Fruit fly (Drosophila melanogaster) whole organism, embryonic: Measurements from ENCODE around the gene CG3091.

Experiments used
- Aef1 ChIP-seq: fragments of 200-800 bp; sonication (Bioruptor generic); IDR thresholded peaks from 3 replicates; pipeline ENCODE4 v1.3.6; 2022; ENCODE audit warnings: missing biosample characterization, missing genetic modification characterization
- CG1024 ChIP-seq: fragments of 200-800 bp; sonication (Bioruptor generic); IDR thresholded peaks from 2 replicates; pipeline ENCODE4 v1.3.6; 2022; ENCODE audit warnings: missing biosample characterization, missing genetic modification characterization
- CG10462 ChIP-seq: fragments of 200-800 bp; sonication (Bioruptor generic); optimal IDR thresholded peaks from 2 replicates; lab custom pipeline; 2016; ENCODE audit warnings: missing biosample characterization, missing genetic modification characterization
- CG10565 ChIP-seq: fragments of 200-800 bp; sonication (Bioruptor generic); optimal IDR thresholded peaks from 3 replicates; lab custom pipeline; 2016; ENCODE audit warnings: missing biosample characterization, mild to moderate bottlenecking, missing genetic modification characterization
- CG10959 ChIP-seq: fragments of 200-800 bp; sonication (Bioruptor generic); IDR thresholded peaks from 2 replicates; pipeline ENCODE4 v1.3.6; 2022; ENCODE audit warnings: missing biosample characterization, missing genetic modification characterization
- CG11560 ChIP-seq: fragments of 200-800 bp; sonication (Bioruptor generic); IDR thresholded peaks from 3 replicates; pipeline ENCODE4 v1.3.6; 2022; ENCODE audit warnings: missing biosample characterization, missing genetic modification characterization
- CG11695 ChIP-seq: fragments of 200-800 bp; sonication (Bioruptor generic); IDR thresholded peaks from 3 replicates; pipeline ENCODE4 v1.3.6; 2022; ENCODE audit warnings: missing biosample characterization, missing genetic modification characterization
- CG11696 ChIP-seq: fragments of 200-800 bp; sonication (Bioruptor generic); IDR thresholded peaks from 2 replicates; pipeline ENCODE4 v1.3.6; 2022; ENCODE audit warnings: missing biosample characterization, missing genetic modification characterization
- CG14667 ChIP-seq: fragments of 200-800 bp; sonication (Bioruptor generic); IDR thresholded peaks from 2 replicates; pipeline ENCODE4 v1.3.6; 2022; ENCODE audit warnings: missing biosample characterization, missing genetic modification characterization
- CG15011 ChIP-seq: fragments of 200-800 bp; sonication (Bioruptor generic); optimal IDR thresholded peaks from 3 replicates; lab custom pipeline; 2018; ENCODE audit warnings: missing biosample characterization, mild to moderate bottlenecking, missing genetic modification characterization
- CG17328 ChIP-seq: fragments of 200-800 bp; sonication (Bioruptor generic); IDR thresholded peaks from 2 replicates; pipeline ENCODE4 v1.3.6; 2022; ENCODE audit warnings: missing biosample characterization, missing genetic modification characterization
- CG17361 ChIP-seq: fragments of 200-800 bp; sonication (Bioruptor generic); IDR thresholded peaks from 3 replicates; pipeline ENCODE4 v1.3.6; 2022; ENCODE audit warnings: missing biosample characterization, missing genetic modification characterization
- CG18764 ChIP-seq: fragments of 200-800 bp; sonication (Bioruptor generic); optimal IDR thresholded peaks from 3 replicates; lab custom pipeline; 2016; ENCODE audit warnings: missing biosample characterization, missing genetic modification characterization
- CG31365 ChIP-seq: fragments of 200-800 bp; sonication (Bioruptor generic); optimal IDR thresholded peaks from 2 replicates; lab custom pipeline; 2018; ENCODE audit warnings: missing biosample characterization, mild to moderate bottlenecking, missing genetic modification characterization
- CG32772 ChIP-seq: fragments of 200-800 bp; sonication (Bioruptor generic); IDR thresholded peaks from 2 replicates; pipeline ENCODE4 v1.3.6; 2022; ENCODE audit warnings: missing biosample characterization, missing genetic modification characterization
- CG3281 ChIP-seq: fragments of 200-800 bp; sonication (Bioruptor generic); optimal IDR thresholded peaks from 3 replicates; lab custom pipeline; 2017; ENCODE audit warnings: missing biosample characterization, mild to moderate bottlenecking, missing genetic modification characterization
- CG42726 ChIP-seq: fragments of 200-800 bp; sonication (Bioruptor generic); IDR thresholded peaks from 2 replicates; pipeline ENCODE4 v1.3.6; 2022; ENCODE audit warnings: missing biosample characterization, missing genetic modification characterization; ENCODE audit not compliant: partially characterized antibody
- CG6272 ChIP-seq: fragments of 200-800 bp; sonication (Bioruptor generic); IDR thresholded peaks from 2 replicates; pipeline ENCODE4 v1.3.6; 2022; ENCODE audit warnings: missing biosample characterization, missing genetic modification characterization
- CG6791 ChIP-seq: fragments of 200-800 bp; sonication (Bioruptor generic); IDR thresholded peaks from 3 replicates; pipeline ENCODE4 v1.3.6; 2022; ENCODE audit warnings: missing biosample characterization, missing genetic modification characterization; ENCODE audit not compliant: partially characterized antibody
- CG7372 ChIP-seq: fragments of 200-800 bp; sonication (Bioruptor generic); IDR thresholded peaks from 2 replicates; pipeline ENCODE4 v1.3.6; 2022; ENCODE audit warnings: missing biosample characterization, missing genetic modification characterization
- CG7839 ChIP-seq: fragments of 200-800 bp; sonication (Bioruptor generic); optimal IDR thresholded peaks from 3 replicates; lab custom pipeline; 2018; ENCODE audit warnings: missing biosample characterization, mild to moderate bottlenecking, missing genetic modification characterization, moderate library complexity
- CG9609 ChIP-seq: fragments of 200-800 bp; sonication (Bioruptor generic); optimal IDR thresholded peaks from 3 replicates; lab custom pipeline; 2016; ENCODE audit warnings: missing biosample characterization, missing genetic modification characterization
- CTCF ChIP-seq: fragments of 200-800 bp; sonication (Bioruptor generic); optimal IDR thresholded peaks from 2 replicates; lab custom pipeline; 2017; ENCODE audit warnings: missing biosample characterization, mild to moderate bottlenecking, missing genetic modification characterization, moderate library complexity
- Chrac-16 ChIP-seq: fragments of 200-800 bp; sonication (Bioruptor generic); optimal IDR thresholded peaks from 3 replicates; lab custom pipeline; 2016; ENCODE audit warnings: missing biosample characterization, missing genetic modification characterization
- CkIIα-i1 ChIP-seq: fragments of 200-800 bp; sonication (Bioruptor generic); IDR thresholded peaks from 2 replicates; pipeline ENCODE4 v1.3.6; 2022; ENCODE audit warnings: missing biosample characterization, missing genetic modification characterization
- Dref ChIP-seq: fragments of 200-800 bp; sonication (Bioruptor generic); IDR thresholded peaks from 2 replicates; pipeline ENCODE4 v1.3.6; 2022; ENCODE audit warnings: missing biosample characterization, missing genetic modification characterization
- Fer1 ChIP-seq: fragments of 200-800 bp; sonication (Bioruptor generic); optimal IDR thresholded peaks from 2 replicates; lab custom pipeline; 2017; ENCODE audit warnings: missing biosample characterization, mild to moderate bottlenecking, missing genetic modification characterization
- Lhr ChIP-seq: fragments of 200-800 bp; sonication (Bioruptor generic); optimal IDR thresholded peaks from 3 replicates; lab custom pipeline; 2017; ENCODE audit warnings: mild to moderate bottlenecking, missing biosample characterization, missing genetic modification reagents, missing genetic modification characterization
- Lim3 ChIP-seq: fragments of 200-800 bp; sonication (Bioruptor generic); IDR thresholded peaks from 2 replicates; pipeline ENCODE4 v1.3.6; 2022; ENCODE audit warnings: missing biosample characterization, missing genetic modification characterization
- Mes4 ChIP-seq: fragments of 200-800 bp; sonication (Bioruptor generic); optimal IDR thresholded peaks from 2 replicates; lab custom pipeline; 2016; ENCODE audit warnings: missing biosample characterization, missing genetic modification characterization
- Nf-YB ChIP-seq: fragments of 200-800 bp; sonication (Bioruptor generic); optimal IDR thresholded peaks from 3 replicates; lab custom pipeline; 2019; ENCODE audit warnings: missing biosample characterization, mild to moderate bottlenecking, missing genetic modification characterization, moderate library complexity
- Sox102F ChIP-seq: fragments of 200-800 bp; sonication (Bioruptor generic); optimal IDR thresholded peaks from 2 replicates; lab custom pipeline; 2018; ENCODE audit warnings: missing biosample characterization, mild to moderate bottlenecking, missing genetic modification characterization, moderate library complexity
- Sry-β ChIP-seq: fragments of 200-800 bp; sonication (Bioruptor generic); optimal IDR thresholded peaks from 2 replicates; lab custom pipeline; 2018; ENCODE audit warnings: missing biosample characterization, mild to moderate bottlenecking, missing genetic modification characterization, moderate library complexity
- cad ChIP-seq: fragments of >200 bp; optimal IDR thresholded peaks from 2 replicates; lab custom pipeline; 2017; ENCODE audit warnings: missing biosample characterization, missing genetic modification characterization
- cas ChIP-seq: fragments of 200-800 bp; sonication (Bioruptor generic); IDR thresholded peaks from 2 replicates; pipeline ENCODE4 v1.3.6; 2022; ENCODE audit warnings: missing biosample characterization, missing genetic modification characterization
- chm ChIP-seq: fragments of 200-800 bp; sonication (Bioruptor generic); IDR thresholded peaks from 2 replicates; pipeline ENCODE4 v1.3.6; 2022; ENCODE audit warnings: missing biosample characterization, missing genetic modification characterization
- dan ChIP-seq: fragments of 200-800 bp; sonication (Bioruptor generic); IDR thresholded peaks from 2 replicates; pipeline ENCODE4 v1.3.6; 2022; ENCODE audit warnings: missing biosample characterization, missing genetic modification characterization
- dmrt99B ChIP-seq: fragments of 200-800 bp; sonication (Bioruptor generic); optimal IDR thresholded peaks from 2 replicates; lab custom pipeline; 2018; ENCODE audit warnings: missing biosample characterization, mild to moderate bottlenecking, missing genetic modification characterization, moderate library complexity
- dpn ChIP-seq, 2 experiments: fragments of 200-800 bp; sonication (Bioruptor generic); optimal IDR thresholded peaks; 3 replicates each; lab custom pipeline; 2016; ENCODE audit warnings: missing biosample characterization in 2 of 2, missing genetic modification characterization in 2 of 2
- exex ChIP-seq: fragments of 200-800 bp; sonication (Bioruptor generic); optimal IDR thresholded peaks from 4 replicates; lab custom pipeline; 2018; ENCODE audit warnings: missing biosample characterization, mild to moderate bottlenecking, missing genetic modification characterization, moderate library complexity
- kay ChIP-seq: fragments of 200-800 bp; sonication (Bioruptor generic); optimal IDR thresholded peaks from 2 replicates; lab custom pipeline; 2016; ENCODE audit warnings: missing biosample characterization, missing genetic modification characterization
- mld ChIP-seq: fragments of 200-800 bp; sonication (Bioruptor generic); IDR thresholded peaks from 3 replicates; pipeline ENCODE4 v1.3.6; 2022; ENCODE audit warnings: missing biosample characterization, missing genetic modification characterization; ENCODE audit not compliant: partially characterized antibody
- nerfin-1 ChIP-seq: fragments of 200-800 bp; sonication (Bioruptor generic); optimal IDR thresholded peaks from 3 replicates; lab custom pipeline; 2019; ENCODE audit warnings: missing biosample characterization, mild to moderate bottlenecking, missing genetic modification characterization, moderate library complexity
- peb ChIP-seq: fragments of 200-800 bp; sonication (Bioruptor generic); IDR thresholded peaks from 2 replicates; pipeline ENCODE4 v1.3.6; 2022; ENCODE audit warnings: missing biosample characterization, missing genetic modification characterization
- pnt ChIP-seq: fragments of 200-800 bp; sonication (Bioruptor generic); optimal IDR thresholded peaks from 3 replicates; lab custom pipeline; 2016; ENCODE audit warnings: missing biosample characterization, missing genetic modification characterization
- prd ChIP-seq, 3 experiments: fragments of >200 bp in 2 of 3; fragments of 200-800 bp in 1 of 3; sonication (Bioruptor generic) in 1 of 3; optimal IDR thresholded peaks in 2 of 3; IDR thresholded peaks in 1 of 3; 2 replicates in 2 of 3; 3 replicates in 1 of 3; pipeline versions ENCODE4 v1.3.6 to Lab custom; 2017 to 2022; ENCODE audit warnings: missing biosample characterization in 1 of 3, missing genetic modification characterization in 1 of 3
- ranshi ChIP-seq: fragments of 200-800 bp; sonication (Bioruptor generic); IDR thresholded peaks from 2 replicates; pipeline ENCODE4 v1.3.6; 2022; ENCODE audit warnings: missing biosample characterization, missing genetic modification characterization
- sens ChIP-seq: fragments of 200-800 bp; sonication (Bioruptor generic); peaks from one replicate; lab custom pipeline; 2016; ENCODE audit warnings: missing biosample characterization, missing genetic modification characterization
- tna ChIP-seq: fragments of 200-800 bp; sonication (Bioruptor generic); IDR thresholded peaks from 2 replicates; pipeline ENCODE4 v1.3.6; 2022; ENCODE audit warnings: missing biosample characterization, missing genetic modification characterization; ENCODE audit not compliant: partially characterized antibody
- twi ChIP-seq: fragments of 200-800 bp; optimal IDR thresholded peaks from 2 replicates; lab custom pipeline; 2019; ENCODE audit warnings: missing biosample characterization, mild to moderate bottlenecking, missing genetic modification characterization, moderate library complexity
- vfl ChIP-seq: fragments of 200-800 bp; sonication (Bioruptor generic); optimal IDR thresholded peaks from 2 replicates; lab custom pipeline; 2016; ENCODE audit warnings: missing biosample characterization, missing genetic modification characterization
- wek ChIP-seq: fragments of 200-800 bp; sonication (Bioruptor generic); optimal IDR thresholded peaks from 3 replicates; lab custom pipeline; 2018; ENCODE audit warnings: missing biosample characterization, mild to moderate bottlenecking, missing genetic modification characterization, moderate library complexity

CG3091 gene

DNA sequence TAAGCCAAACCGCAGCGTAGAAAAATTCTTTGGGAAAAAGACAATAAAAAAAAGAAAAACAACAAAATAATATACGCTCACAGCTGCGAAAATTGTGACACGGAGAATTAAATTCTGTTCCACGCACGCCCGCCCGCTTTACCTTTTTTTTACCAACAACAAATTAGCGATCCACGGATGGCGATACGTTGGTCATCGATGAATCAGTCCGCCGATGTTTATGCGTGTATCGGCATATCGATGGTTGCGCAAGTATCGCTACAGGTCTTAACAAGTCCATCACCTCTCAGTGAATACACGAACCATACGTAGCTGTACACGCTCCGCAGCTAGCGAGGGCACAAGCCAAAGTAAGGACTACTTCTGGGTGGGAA lies 16.5 kb upstream of the CG3091 start, which contains the start of gene CG2924 (continued):
- TF ChIP-seq kay (GFP tag; lab: Kevin White, UChicago) (peak; percentile 68), Dref (peak; percentile 100), Mes4 (GFP tag; lab: Kevin White, UChicago) (peak; percentile 42), wek (GFP tag; lab: Kevin White, UChicago) (peak; percentile 48), Sry-β (GFP tag; lab: Kevin White, UChicago) (no peak), vfl (GFP tag; lab: Kevin White, UChicago) (peak; percentile 73), CG14667 (GFP tag; lab: Robert Waterston, UW) (no peak), CG15011 (GFP tag; lab: Kevin White, UChicago) (no peak), cad (GFP tag; lab: Kevin White, UChicago) (no peak), Nf-YB (GFP tag; lab: Kevin White, UChicago) (peak; percentile 33), Aef1 (peak; percentile 88), chm (GFP tag; lab: Robert Waterston, UW) (peak; percentile 64), Sox102F (no peak), dmrt99B (tag; lab: Kevin White, UChicago) (no peak), CG10462 (GFP tag; lab: Kevin White, UChicago) (no peak), CG6791 (GFP tag; lab: Robert Waterston, UW) (peak; percentile 100), prd (optimal IDR thresholded peaks at IDR 0.05; lab: Kevin White, UChicago) (no peak), prd (GFP tag; IDR thresholded peaks at IDR 0.05; lab: Robert Waterston, UW) (peak; percentile 65), CG9609 (peak; percentile 72), CG10565 (no peak), twi (no peak), CG7839 (tag; lab: Kevin White, UChicago) (peak; percentile 16), CG18764 (peak; percentile 21), Lhr (GFP tag; lab: Kevin White, UChicago) (peak; percentile 82), CG7372 (GFP tag; lab: Robert Waterston, UW) (no peak), CG6272 (GFP tag; lab: Robert Waterston, UW) (peak; percentile 86), CG17361 (GFP tag; lab: Robert Waterston, UW) (0 out of 3 replicates have a peak, but pooled peaks have one; percentile 24), CG11560 (peak; percentile 76; the same call in 2 of the 3 replicates), CG3281 (GFP tag; lab: Kevin White, UChicago) (no peak), CG42726 (GFP tag; lab: Robert Waterston, UW) (peak; percentile 100), exex (peak; percentile 54), mld (GFP tag; lab: Robert Waterston, UW) (peak; percentile 99), peb (GFP tag; lab: Robert Waterston, UW) (no peak), CG10959 (GFP tag; lab: Robert Waterston, UW) (peak; percentile 29; the same call in 1 of the 2 replicates), cas (peak; percentile 56; the same call in 1 of the 2 replicates), CG17328 (GFP tag; lab: Robert Waterston, UW) (peak; percentile 25; the same call in 1 of the 2 replicates), nerfin-1 (tag; lab: Kevin White, UChicago) (peak; percentile 34), CkIIα-i1 (GFP tag; lab: Robert Waterston, UW) (no peak), Chrac-16 (GFP tag; lab: Kevin White, UChicago) (peak; percentile 52), Lim3 (GFP tag; lab: Robert Waterston, UW) (no peak), ranshi (peak; percentile 52; the same call in 1 of the 2 replicates), dpn (GFP tag; optimal IDR thresholded peaks at IDR 0.05; lab: Kevin White, UChicago) (peak; percentile 66 to 81), Fer1 (GFP tag; lab: Kevin White, UChicago) (peak; percentile 63), CG1024 (peak; percentile 50; the same call in 1 of the 2 replicates), CG11696 (GFP tag; lab: Robert Waterston, UW) (no peak), pnt (GFP tag; lab: Kevin White, UChicago) (peak; percentile 21), dan (GFP tag; lab: Robert Waterston, UW) (no peak), CG32772 (GFP tag; lab: Robert Waterston, UW) (0 out of 2 replicates have a peak, but pooled peaks have one; percentile 24), sens (GFP tag; lab: Kevin White, UChicago) (peak; percentile 84), CG31365 (tag; lab: Kevin White, UChicago) (no peak), CTCF (GFP tag; lab: Kevin White, UChicago) (peak; percentile 76), CG11695 (no peak), tna (GFP tag; lab: Robert Waterston, UW) (peak; percentile 99)
